Worm (Caenorhabditis elegans): ENCODE results near the gene M106.8.

M106.8 gene

ce11 chrII:10824046-10824445 lies 19.4 kb downstream of the M106.8 start, which contains the start of the genes R06F6.12 and mix-1 (continued):
- TF ChIP-seq Y116A8C.19 (tag; optimal IDR thresholded peaks at IDR 0.05; ENCODE audit: borderline replicate concordance) (no peak), ztf-11 (tag; optimal IDR thresholded peaks at IDR 0.05) (no peak), isw-1 (GFP tag; IDR thresholded peaks at IDR 0.05) (no peak), ces-1 (GFP tag; optimal IDR thresholded peaks at IDR 0.05) (no peak), grh-1 (GFP tag; IDR thresholded peaks at IDR 0.05) (no peak), unc-86 (tag; optimal IDR thresholded peaks at IDR 0.05) (peak; percentile 24), efl-3 (GFP tag; optimal IDR thresholded peaks at IDR 0.05) (no peak), mdl-1 (tag; optimal IDR thresholded peaks at IDR 0.05) (peak in 1 of 2 experiments; percentile 35), jun-1 (tag; optimal IDR thresholded peaks at IDR 0.05) (no peak)

- TF ChIP-seq nhr-237 (tag; optimal IDR thresholded peaks at IDR 0.05) = no peak
- TF ChIP-seq blmp-1 (tag; optimal IDR thresholded peaks at IDR 0.05) = peak; percentile 16
- no peak for TF ChIP-seq ceh-63 (GFP tag; optimal IDR thresholded peaks at IDR 0.05)
- peak in 1 of 2 experiments; percentile 15 for TF ChIP-seq lin-35 (GFP tag; optimal IDR thresholded peaks at IDR 0.05)
- no peak for TF ChIP-seq aly-2 (tag; optimal IDR thresholded peaks at IDR 0.05)
- no peak for TF ChIP-seq nhr-28 (tag; optimal IDR thresholded peaks at IDR 0.05)
- no peak for TF ChIP-seq mef-2 (tag; optimal IDR thresholded peaks at IDR 0.05)
These were observed 22.7 kb downstream of the M106.8 start, which contains the start of gene ech-4 for ce11 chrII:10820679-10821078. ech-4 (plus strand) TSS chrII:10821031.

- TF ChIP-seq lsy-2 (tag; optimal IDR thresholded peaks at IDR 0.05) (peak in 1 of 2 experiments; percentile 59), lin-35 (GFP tag; optimal IDR thresholded peaks at IDR 0.05) (peak; percentile 34 to 62), ets-5 (GFP tag; IDR thresholded peaks at IDR 0.05) (no peak), nhr-11 (tag; optimal IDR thresholded peaks at IDR 0.05) (no peak), fkh-10 (GFP tag; optimal IDR thresholded peaks at IDR 0.05) (no peak), nhr-85 (tag) (no peak), pax-3 (tag; optimal IDR thresholded peaks at IDR 0.05) (no peak), ama-1 (optimal IDR thresholded peaks at IDR 0.05) (no peak), zag-1 (tag; optimal IDR thresholded peaks at IDR 0.05) (no peak), unc-30 (tag; optimal IDR thresholded peaks at IDR 0.05) (no peak), C16A3.4 (tag; optimal IDR thresholded peaks at IDR 0.05) (peak; percentile 19), irx-1 (tag; optimal IDR thresholded peaks at IDR 0.05) (no peak), ceh-82 (tag; optimal IDR thresholded peaks at IDR 0.05) (peak in 1 of 3 experiments; percentile 20), swsn-7 (tag; optimal IDR thresholded peaks at IDR 0.05) (no peak), unc-86 (tag; optimal IDR thresholded peaks at IDR 0.05) (no peak), C34B4.2 (tag; optimal IDR thresholded peaks at IDR 0.05) (no peak), mdl-1 (tag; optimal IDR thresholded peaks at IDR 0.05) (no peak), nhr-28 (tag; optimal IDR thresholded peaks at IDR 0.05) (no peak), sptf-1 (tag; optimal IDR thresholded peaks at IDR 0.05) (no peak), elt-3 (tag; optimal IDR thresholded peaks at IDR 0.05) (peak in 1 of 6 experiments; percentile 22), lin-13 (GFP tag; optimal IDR thresholded peaks at IDR 0.05) (no peak), nhr-90 (tag; optimal IDR thresholded peaks at IDR 0.05; ENCODE audit: poor library complexity) (no peak), lir-3 (tag; optimal IDR thresholded peaks at IDR 0.05; ENCODE audit: poor library complexity) (no peak), xbp-1 (tag; optimal IDR thresholded peaks at IDR 0.05) (no peak), snpc-4 (tag; optimal IDR thresholded peaks at IDR 0.05) (no peak), sox-4 (tag; optimal IDR thresholded peaks at IDR 0.05) (no peak), fkh-8 (tag; optimal IDR thresholded peaks at IDR 0.05) (no peak), unc-130 (tag; optimal IDR thresholded peaks at IDR 0.05) (peak; percentile 23), fkh-4 (tag; optimal IDR thresholded peaks at IDR 0.05; ENCODE audit: borderline replicate concordance) (no peak), pqm-1 (tag; optimal IDR thresholded peaks at IDR 0.05) (no peak), mef-2 (tag; optimal IDR thresholded peaks at IDR 0.05) (no peak), skn-1 (tag; optimal IDR thresholded peaks at IDR 0.05) (peak; percentile 15), zip-4 (GFP tag; optimal IDR thresholded peaks at IDR 0.05) (no peak), nhr-20 (tag; optimal IDR thresholded peaks at IDR 0.05) (no peak), isw-1 (GFP tag; IDR thresholded peaks at IDR 0.05) (no peak), ceh-88 (GFP tag; IDR thresholded peaks at IDR 0.05) (no peak), Y116A8C.19 (tag; optimal IDR thresholded peaks at IDR 0.05; ENCODE audit: borderline replicate concordance) (no peak), tlp-1 (tag; optimal IDR thresholded peaks at IDR 0.05) (no peak), egl-27 (tag; optimal IDR thresholded peaks at IDR 0.05) (no peak), ceh-63 (GFP tag; optimal IDR thresholded peaks at IDR 0.05) (no peak), unc-98 (GFP tag; IDR thresholded peaks at IDR 0.05) (no peak), aly-2 (tag; optimal IDR thresholded peaks at IDR 0.05) (no peak)
These were observed 23.5 kb downstream of the M106.8 start, which contains the start of gene R06F6.8 for ce11 chrII:10819928-10820423. R06F6.8 (minus strand) TSS chrII:10819978.

Data from whole organism, L1 larva.